Worm (Caenorhabditis elegans) whole organism, early embryonic: ENCODE results near the gene ckb-3.

Experiments used
- B0310.2 ChIP-seq: sonication (generic microtip); optimal IDR thresholded peaks from 2 replicates; lab custom pipeline; 2016; ENCODE audit warnings: mild to moderate bottlenecking, missing genetic modification characterization, missing compliant biosample characterization
- ama-1 ChIP-seq: fragments of 150-350 bp; optimal IDR thresholded peaks from 2 replicates; lab custom pipeline; 2014
- ceh-36 ChIP-seq: sonication (generic microtip); optimal IDR thresholded peaks from 2 replicates; lab custom pipeline; 2016; ENCODE audit warnings: missing genetic modification characterization, inconsistent platforms, missing compliant biosample characterization
- hmg-4 ChIP-seq: fragments of 200-800 bp; sonication (Bioruptor generic); optimal IDR thresholded peaks from 2 replicates; lab custom pipeline; 2018; ENCODE audit warnings: mild to moderate bottlenecking, missing genetic modification characterization, missing compliant biosample characterization
- scrt-1 ChIP-seq: fragments of 200-800 bp; sonication (Bioruptor generic); IDR thresholded peaks from 2 replicates; pipeline ENCODE4 v1.3.6; 2022; ENCODE audit warnings: missing genetic modification characterization, missing compliant biosample characterization

DNA sequence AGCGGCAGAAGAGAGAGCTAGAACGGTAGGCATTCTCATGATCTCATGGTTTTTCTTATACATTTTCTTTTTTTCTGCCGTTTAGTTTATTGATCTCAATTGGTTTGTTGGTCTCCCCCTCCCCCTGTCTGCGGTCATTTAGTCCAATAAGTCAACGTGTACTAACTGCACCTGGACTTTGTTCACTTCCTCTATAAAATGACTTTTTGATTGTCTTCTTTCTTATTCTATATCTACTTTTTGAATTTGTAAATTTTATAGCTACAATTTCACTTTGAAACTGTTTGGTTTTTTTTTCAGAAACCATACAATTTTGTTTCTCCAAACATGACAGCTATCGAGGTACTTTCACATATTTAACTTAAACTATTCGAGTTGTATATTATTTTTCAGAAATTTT lies 3.0 kb upstream of the ckb-3 start, which contains the start of gene ckb-2:
- no peak for TF ChIP-seq B0310.2 (tag; lab: Kevin White, UChicago)
- no peak for TF ChIP-seq ama-1 (lab: Kevin White, UChicago)
- no peak for TF ChIP-seq scrt-1 (GFP tag; lab: Robert Waterston, UW)
- no peak for TF ChIP-seq hmg-4 (GFP tag; lab: Kevin White, UChicago)
- no peak for TF ChIP-seq ceh-36
